Worm (Caenorhabditis elegans) whole organism, L1 larva: ENCODE measurements around the gene srx-137.

Experiments used
- C16A3.4 ChIP-seq: fragments of 150-350 bp; optimal IDR thresholded peaks from 2 replicates; lab custom pipeline; 2014; ENCODE audit warnings: missing biosample characterization, missing genetic modification characterization
- C34B4.2 ChIP-seq: sonication (generic microtip); optimal IDR thresholded peaks from 2 replicates; lab custom pipeline; 2017; ENCODE audit warnings: mild to moderate bottlenecking, missing genetic modification characterization, missing compliant biosample characterization
- F16B12.6 ChIP-seq: fragments of 150-350 bp; optimal IDR thresholded peaks from 2 replicates; lab custom pipeline; 2014; ENCODE audit warnings: missing biosample characterization, missing genetic modification characterization
- blmp-1 ChIP-seq: fragments of 150-350 bp; optimal IDR thresholded peaks from 2 replicates; lab custom pipeline; 2014; ENCODE audit warnings: missing biosample characterization, missing genetic modification characterization
- ceh-8 ChIP-seq: fragments of 200-800 bp; sonication (Bioruptor generic); optimal IDR thresholded peaks from 2 replicates; lab custom pipeline; 2018; ENCODE audit warnings: mild to moderate bottlenecking, missing genetic modification characterization, moderate library complexity, missing compliant biosample characterization
- dsc-1 ChIP-seq: sonication (generic microtip); optimal IDR thresholded peaks from 2 replicates; lab custom pipeline; 2016; ENCODE audit warnings: mild to moderate bottlenecking, missing genetic modification characterization, missing compliant biosample characterization
- efl-1 ChIP-seq, 4 experiments: fragments of 150-350 bp; optimal IDR thresholded peaks in 3 of 4; peaks in 1 of 4; 1 replicate in 1 of 4; 2 replicates in 3 of 4; lab custom pipeline; 2014; ENCODE audit warnings: missing biosample characterization in 2 of 4, missing genetic modification characterization in 2 of 4, missing genetic modification reagents in 2 of 4
- elt-2 ChIP-seq: sonication (generic microtip); optimal IDR thresholded peaks from 2 replicates; lab custom pipeline; 2016; ENCODE audit warnings: missing genetic modification characterization, mild to moderate bottlenecking, inconsistent platforms, missing compliant biosample characterization, missing genetic modification reagents
- elt-3 ChIP-seq, 6 experiments: fragments of 150-350 bp in 1 of 6; sonication (generic microtip); optimal IDR thresholded peaks; 2 replicates each; lab custom pipeline; 2017 to 2018; ENCODE audit warnings: missing biosample characterization in 6 of 6, missing genetic modification characterization in 6 of 6, inconsistent platforms in 1 of 6
- ets-5 ChIP-seq: fragments of 200-800 bp; sonication (Bioruptor generic); IDR thresholded peaks from 2 replicates; pipeline ENCODE4 v1.3.6; 2022; ENCODE audit warnings: missing genetic modification characterization, missing compliant biosample characterization
- fkh-4 ChIP-seq: sonication (generic microtip); optimal IDR thresholded peaks from 2 replicates; lab custom pipeline; 2016; ENCODE audit warnings: missing compliant biosample characterization, missing genetic modification characterization, borderline replicate concordance
- hlh-17 ChIP-seq: fragments of 200-800 bp; sonication (Bioruptor generic); optimal IDR thresholded peaks from 2 replicates; lab custom pipeline; 2018; ENCODE audit warnings: missing genetic modification characterization, mild to moderate bottlenecking, missing compliant biosample characterization, moderate library complexity, borderline replicate concordance
- jun-1 ChIP-seq: fragments of 150-350 bp; optimal IDR thresholded peaks from 2 replicates; lab custom pipeline; 2014; ENCODE audit warnings: missing biosample characterization, missing genetic modification reagents, missing genetic modification characterization
- lin-13 ChIP-seq: fragments of 150-350 bp; optimal IDR thresholded peaks from 2 replicates; lab custom pipeline; 2014; ENCODE audit warnings: missing biosample characterization, missing genetic modification reagents, missing genetic modification characterization
- lin-14 ChIP-seq: fragments of 200-800 bp; sonication (Bioruptor generic); optimal IDR thresholded peaks from 2 replicates; lab custom pipeline; 2018; ENCODE audit warnings: mild to moderate bottlenecking, missing genetic modification characterization, moderate library complexity, missing compliant biosample characterization
- lin-35 ChIP-seq, 2 experiments: fragments of 150-350 bp; optimal IDR thresholded peaks; 2 replicates each; lab custom pipeline; 2014; ENCODE audit warnings: missing biosample characterization in 2 of 2, missing genetic modification characterization in 2 of 2, missing genetic modification reagents in 2 of 2
- lsy-2 ChIP-seq, 2 experiments: fragments of 150-350 bp; optimal IDR thresholded peaks; 2 replicates each; lab custom pipeline; 2014; ENCODE audit warnings: missing biosample characterization in 2 of 2, missing genetic modification characterization in 2 of 2
- mef-2 ChIP-seq: fragments of 150-350 bp; optimal IDR thresholded peaks from 2 replicates; lab custom pipeline; 2014; ENCODE audit warnings: missing biosample characterization, missing genetic modification characterization
- mep-1 ChIP-seq: fragments of 150-350 bp; optimal IDR thresholded peaks from 2 replicates; lab custom pipeline; 2014; ENCODE audit warnings: missing biosample characterization, missing genetic modification characterization
- nhr-71 ChIP-seq: sonication (generic microtip); optimal IDR thresholded peaks from 2 replicates; lab custom pipeline; 2016; ENCODE audit warnings: mild to moderate bottlenecking, missing genetic modification characterization, moderate library complexity, missing compliant biosample characterization
- nhr-84 ChIP-seq: sonication (generic microtip); optimal IDR thresholded peaks from 2 replicates; lab custom pipeline; 2017; ENCODE audit warnings: missing biosample characterization, missing genetic modification characterization
- nhr-90 ChIP-seq: sonication (generic microtip); optimal IDR thresholded peaks from 2 replicates; lab custom pipeline; 2016; ENCODE audit warnings: mild to moderate bottlenecking, missing genetic modification characterization, missing compliant biosample characterization; ENCODE audit not compliant: poor library complexity
- pax-3 ChIP-seq: fragments of 200-800 bp; sonication (Bioruptor generic); optimal IDR thresholded peaks from 2 replicates; lab custom pipeline; 2018; ENCODE audit warnings: mild to moderate bottlenecking, missing genetic modification characterization, moderate library complexity, missing compliant biosample characterization
- pqm-1 ChIP-seq: sonication (generic microtip); optimal IDR thresholded peaks from 3 replicates; lab custom pipeline; 2017; ENCODE audit warnings: missing biosample characterization, missing genetic modification characterization
- skn-1 ChIP-seq: fragments of 150-350 bp; optimal IDR thresholded peaks from 2 replicates; lab custom pipeline; 2014; ENCODE audit warnings: missing biosample characterization, missing genetic modification characterization
- snu-23 ChIP-seq: sonication (generic microtip); optimal IDR thresholded peaks from 2 replicates; lab custom pipeline; 2016; ENCODE audit warnings: missing genetic modification characterization, missing compliant biosample characterization
- sptf-1 ChIP-seq: fragments of 150-350 bp; optimal IDR thresholded peaks from 2 replicates; lab custom pipeline; 2014; ENCODE audit warnings: missing biosample characterization, missing genetic modification characterization
- sup-37 ChIP-seq: fragments of 200-800 bp; sonication (Bioruptor generic); optimal IDR thresholded peaks from 2 replicates; lab custom pipeline; 2018; ENCODE audit warnings: mild to moderate bottlenecking, missing genetic modification characterization, missing compliant biosample characterization
- swsn-7 ChIP-seq: sonication (generic microtip); optimal IDR thresholded peaks from 2 replicates; lab custom pipeline; 2016; ENCODE audit warnings: missing genetic modification characterization, missing compliant biosample characterization
- unc-130 ChIP-seq: fragments of 150-350 bp; optimal IDR thresholded peaks from 2 replicates; lab custom pipeline; 2017; ENCODE audit warnings: missing biosample characterization, missing genetic modification characterization, inconsistent platforms
- unc-30 ChIP-seq: sonication (generic microtip); optimal IDR thresholded peaks from 2 replicates; lab custom pipeline; 2017; ENCODE audit warnings: missing biosample characterization, missing genetic modification characterization
- xbp-1 ChIP-seq: sonication (generic microtip); optimal IDR thresholded peaks from 2 replicates; lab custom pipeline; 2016; ENCODE audit warnings: missing genetic modification characterization, missing compliant biosample characterization

srx-137 gene

DNA sequence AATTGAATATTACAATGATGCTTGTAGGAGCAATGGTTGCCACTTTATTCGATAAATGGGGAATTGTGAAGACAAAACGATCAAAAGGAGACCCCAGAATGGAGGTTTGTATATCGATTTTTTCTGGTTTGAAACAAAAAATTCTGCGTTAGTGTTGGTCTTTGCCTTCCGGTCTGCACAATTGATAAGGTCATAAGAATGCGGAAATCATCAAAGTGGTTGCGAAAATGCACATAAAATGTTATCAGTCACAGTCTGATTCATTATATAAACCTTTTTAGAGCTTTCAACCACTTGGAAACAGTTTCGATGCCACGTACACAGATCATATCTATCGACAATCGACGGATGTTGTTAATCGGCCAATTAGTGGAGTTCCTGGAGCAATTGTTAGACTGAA lies 31.0 kb downstream of the srx-137 start:
- TF ChIP-seq lin-35 (GFP tag; optimal IDR thresholded peaks at IDR 0.05; lab: Kevin White, UChicago) = peak in 1 of 2 experiments; percentile 48
- TF ChIP-seq jun-1 = peak; percentile 9
- TF ChIP-seq elt-2 (tag; lab: Kevin White, UChicago) = peak; percentile 85
- no peak for TF ChIP-seq mef-2 (tag; lab: Kevin White, UChicago)
- TF ChIP-seq pqm-1 (tag; lab: Kevin White, UChicago) = peak; percentile 93

- TF ChIP-seq elt-2 (tag; lab: Kevin White, UChicago) (peak; percentile 2), nhr-84 (tag; lab: Kevin White, UChicago) (no peak)
Measured at ce11 chrV:13898356-13898755, 35.8 kb downstream of the srx-137 start, which contains the start of gene cyp-35C1. cyp-35C1 (minus strand) TSS chrV:13898487.

- no peak for TF ChIP-seq nhr-90 (tag; lab: Kevin White, UChicago)
Measured at ce11 chrV:13899213-13899612, 36.6 kb downstream of the srx-137 start, which contains the start of gene oac-3. oac-3 (plus strand) TSS chrV:13899513.

- no peak for TF ChIP-seq sptf-1 (tag; lab: Kevin White, UChicago)
- no peak for TF ChIP-seq lin-13 (GFP tag; lab: Kevin White, UChicago)
- TF ChIP-seq xbp-1 (tag; lab: Kevin White, UChicago) = no peak
- no peak for TF ChIP-seq C16A3.4 (tag; lab: Kevin White, UChicago)
Measured at ce11 chrV:13902495-13902894, 39.9 kb downstream of the srx-137 start, which contains the start of gene C06B3.1. C06B3.1 (plus strand) TSS chrV:13902795.

- TF ChIP-seq nhr-71 (tag; lab: Kevin White, UChicago) = no peak
- TF ChIP-seq hlh-17 (GFP tag; lab: Kevin White, UChicago) = no peak
- TF ChIP-seq ceh-8 (GFP tag; lab: Kevin White, UChicago) = no peak
- TF ChIP-seq unc-130 (tag; lab: Kevin White, UChicago) = no peak
- no peak for TF ChIP-seq fkh-4
- TF ChIP-seq swsn-7 = no peak
- TF ChIP-seq sup-37 (GFP tag; lab: Kevin White, UChicago) = no peak
- no peak for TF ChIP-seq C34B4.2 (tag; lab: Kevin White, UChicago)
- no peak for TF ChIP-seq dsc-1 (tag; lab: Kevin White, UChicago)
- no peak for TF ChIP-seq ets-5 (GFP tag; lab: Robert Waterston, UW)
- TF ChIP-seq elt-3 (tag; optimal IDR thresholded peaks at IDR 0.05; lab: Kevin White, UChicago) = no peak
- TF ChIP-seq pax-3 (tag; lab: Kevin White, UChicago) = no peak
- TF ChIP-seq lsy-2 (tag; optimal IDR thresholded peaks at IDR 0.05; lab: Kevin White, UChicago) = no peak
- no peak for TF ChIP-seq skn-1 (tag; lab: Kevin White, UChicago)
- TF ChIP-seq snu-23 = no peak
- no peak for TF ChIP-seq unc-30
- TF ChIP-seq, all 84 proteins: peak for 0
Measured at ce11 chrV:13904446-13904845, 41.8 kb downstream of the srx-137 start, which contains the start of gene stdh-3. stdh-3 (plus strand) TSS chrV:13904611.

DNA sequence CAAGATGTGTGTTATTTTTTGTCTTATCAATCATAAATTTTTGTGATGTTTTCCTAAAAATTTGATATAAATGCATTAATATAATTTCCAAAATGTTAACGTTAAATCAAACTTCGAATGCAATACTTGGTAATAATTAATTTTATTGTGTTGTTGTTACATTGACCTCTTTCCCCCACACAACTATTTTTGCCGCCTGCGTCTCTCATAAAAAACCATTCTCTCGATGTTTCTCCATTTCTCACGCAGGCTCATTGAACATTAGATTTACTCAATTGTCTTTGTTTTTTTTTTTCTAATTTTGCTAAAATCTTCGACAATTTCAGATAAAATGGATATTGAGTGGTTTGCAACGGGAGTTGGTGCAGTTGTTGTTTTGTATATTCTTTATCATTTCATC lies 43.6 kb downstream of the srx-137 start, which contains the start of gene stdh-1:
Gene stdh-1 (plus strand): TSS at position 327 of the 400 bp plus-strand sequence.
- no peak for TF ChIP-seq F16B12.6 (tag; lab: Kevin White, UChicago)
- TF ChIP-seq mep-1 (tag; lab: Kevin White, UChicago) = peak; percentile 35
- peak in 1 of 2 experiments; percentile 0 for TF ChIP-seq efl-1 (optimal IDR thresholded peaks at IDR 0.05; lab: Kevin White, UChicago)
- peak in 1 of 2 experiments; percentile 61 for TF ChIP-seq efl-1 (GFP tag; optimal IDR thresholded peaks at IDR 0.05 in 1 of 2; lab: Kevin White, UChicago)
- peak; percentile 25 for TF ChIP-seq snu-23
- peak; percentile 69 for TF ChIP-seq lin-14
- no peak for TF ChIP-seq fkh-4
- peak; percentile 32 for TF ChIP-seq nhr-71 (tag; lab: Kevin White, UChicago)
- peak; percentile 5 for TF ChIP-seq C16A3.4 (tag; lab: Kevin White, UChicago)
- peak; percentile 15 for TF ChIP-seq blmp-1 (tag; lab: Kevin White, UChicago)
